Worm (Caenorhabditis elegans) whole organism, L4/young adult: ENCODE results near the gene nspd-7.

Experiments used
- W03F9.2 ChIP-seq: fragments of 150-350 bp; optimal IDR thresholded peaks from 2 replicates; lab custom pipeline; 2014; ENCODE audit warnings: missing biosample characterization, missing genetic modification characterization
- dao-5 ChIP-seq: sonication (generic microtip); optimal IDR thresholded peaks from 2 replicates; lab custom pipeline; 2016; ENCODE audit warnings: missing genotype, missing genetic modification characterization, moderate library complexity, missing compliant biosample characterization
- him-1 ChIP-seq: sonication (generic microtip); optimal IDR thresholded peaks from 2 replicates; lab custom pipeline; 2016; ENCODE audit warnings: missing genotype, missing genetic modification reagents, missing genetic modification characterization, missing compliant biosample characterization

Gene nspd-7

DNA sequence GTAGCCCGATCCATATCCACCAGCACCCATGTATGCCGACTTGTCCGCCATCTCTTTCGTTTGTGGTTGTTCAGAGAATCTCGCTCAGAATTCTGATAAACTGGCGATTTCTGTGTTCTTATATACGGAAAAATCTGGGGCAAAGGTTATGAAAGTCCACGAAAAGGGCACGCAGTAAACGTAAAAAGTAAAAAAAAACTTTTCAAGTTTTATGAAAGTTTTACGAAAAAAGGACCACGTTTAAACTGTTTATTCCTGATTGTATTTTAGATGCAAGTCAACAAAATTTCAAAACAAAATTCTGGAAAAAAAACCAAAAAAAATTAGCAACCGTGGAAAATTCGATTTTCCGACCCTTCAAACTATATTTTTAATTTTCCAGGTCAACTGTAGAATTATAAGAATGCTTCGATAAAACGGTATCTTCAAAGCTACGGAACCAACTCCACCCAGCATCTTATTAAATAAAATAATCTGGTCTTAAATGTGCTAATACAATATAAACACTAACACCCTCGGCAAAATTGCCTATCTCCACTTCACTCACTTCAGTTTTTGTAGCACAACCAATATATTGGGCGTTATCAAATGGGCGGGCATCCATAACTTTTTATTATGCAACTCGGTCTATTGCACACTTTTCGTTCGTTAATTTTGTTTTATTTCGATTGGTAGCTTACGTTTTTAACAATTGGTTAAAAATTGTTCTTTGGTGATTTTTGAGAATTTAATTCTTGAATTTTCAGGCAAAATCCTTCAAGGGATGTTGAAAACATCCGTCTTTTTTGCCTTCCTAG is at the start of gene nspd-7, which contains the start of gene Y43C5A.2:
TSS of gene nspd-7 (minus strand) at position 51 of the 797 bp plus-strand sequence.
TSS of gene Y43C5A.2 (plus strand) at position 747 of the 797 bp plus-strand sequence.
- TF ChIP-seq him-1 (tag; lab: Kevin White, UChicago) = no peak
- TF ChIP-seq dao-5 (tag; lab: Kevin White, UChicago) = no peak
- no peak for TF ChIP-seq W03F9.2 (tag; lab: Kevin White, UChicago)

ce11 chrIV:10318199-10318598 is 49.2 kb upstream of the nspd-7 start, which contains the start of gene R09E10.2:
Gene R09E10.2 (minus strand): TSS chrIV:10318299.
- TF ChIP-seq W03F9.2 (tag; lab: Kevin White, UChicago) = no peak
- TF ChIP-seq him-1 (tag; lab: Kevin White, UChicago) = no peak
- TF ChIP-seq dao-5 (tag; lab: Kevin White, UChicago) = no peak

DNA sequence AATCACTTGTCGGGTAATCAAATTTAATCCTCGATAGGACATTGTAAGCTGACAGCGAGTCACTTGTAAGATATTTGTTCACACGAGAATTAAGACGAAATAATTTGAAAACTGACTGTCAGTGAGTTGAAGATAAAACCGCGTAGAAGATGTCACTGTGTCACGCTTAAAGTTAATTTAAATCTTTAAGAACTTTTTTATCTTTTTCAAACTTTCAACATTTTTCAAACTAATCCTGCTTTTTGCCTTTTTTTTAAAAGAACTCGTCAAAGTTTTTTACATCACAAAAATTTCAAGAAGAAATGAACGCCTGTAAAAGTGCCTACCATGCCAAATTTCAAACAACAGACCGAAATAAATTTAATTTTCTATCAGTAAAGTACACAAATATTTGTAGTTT is 44.6 kb upstream of the nspd-7 start, which contains the start of gene acs-18:
TSS of gene acs-18 (minus strand) at position 101 of the 400 bp plus-strand sequence.
- no peak for TF ChIP-seq him-1 (tag; lab: Kevin White, UChicago)
- no peak for TF ChIP-seq dao-5 (tag; lab: Kevin White, UChicago)
- TF ChIP-seq W03F9.2 (tag; lab: Kevin White, UChicago) = no peak

ce11 chrIV:10311115-10311514 is 42.1 kb upstream of the nspd-7 start:
- no peak for TF ChIP-seq him-1 (tag; lab: Kevin White, UChicago)
- TF ChIP-seq W03F9.2 (tag; lab: Kevin White, UChicago) = no peak
- TF ChIP-seq dao-5 (tag; lab: Kevin White, UChicago) = no peak

DNA sequence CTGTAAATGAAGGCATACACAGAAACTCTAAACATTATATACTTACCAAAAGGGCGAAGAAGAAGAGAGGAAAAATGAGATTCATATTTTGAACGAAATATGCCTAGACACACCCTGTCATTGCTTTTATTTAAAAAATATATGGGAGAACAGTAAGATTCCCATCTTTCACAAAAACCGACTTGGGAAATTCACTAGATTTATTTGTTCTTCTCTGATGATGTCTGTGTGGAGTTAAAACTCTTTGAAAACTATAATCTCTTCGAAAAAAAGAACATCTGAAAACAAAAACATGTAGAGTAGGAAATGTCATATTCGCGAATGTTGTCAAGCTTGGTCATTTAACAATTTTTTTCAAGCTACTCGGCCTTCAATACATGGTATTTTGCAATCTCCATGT is 41.3 kb upstream of the nspd-7 start, which contains the start of gene R09E10.8:
TSS of gene R09E10.8 (minus strand) at position 101 of the 400 bp plus-strand sequence.
- TF ChIP-seq him-1 (tag; lab: Kevin White, UChicago) (no peak), W03F9.2 (tag; lab: Kevin White, UChicago) (no peak), dao-5 (tag; lab: Kevin White, UChicago) (no peak)

ce11 chrIV:10304383-10304782 is 35.4 kb upstream of the nspd-7 start:
- no peak for TF ChIP-seq him-1 (tag; lab: Kevin White, UChicago)

- TF ChIP-seq dao-5 (tag; lab: Kevin White, UChicago) (no peak), him-1 (tag; lab: Kevin White, UChicago) (no peak), W03F9.2 (tag; lab: Kevin White, UChicago) (no peak)
These were observed 33.2 kb upstream of the nspd-7 start, which contains the start of gene R09E10.5 for ce11 chrIV:10302203-10302602. Gene R09E10.5 (minus strand): TSS chrIV:10302303.

- TF ChIP-seq him-1 (tag; lab: Kevin White, UChicago) = no peak
- TF ChIP-seq W03F9.2 (tag; lab: Kevin White, UChicago) = no peak
- no peak for TF ChIP-seq dao-5 (tag; lab: Kevin White, UChicago)
These were observed 27.0 kb upstream of the nspd-7 start for ce11 chrIV:10296036-10296435.

ce11 chrIV:10295084-10295483 is 26.1 kb upstream of the nspd-7 start, which contains the start of gene R09E10.13:
Gene R09E10.13 (minus strand): TSS chrIV:10295144.
- TF ChIP-seq dao-5 (tag; lab: Kevin White, UChicago) (no peak), him-1 (tag; lab: Kevin White, UChicago) (no peak), W03F9.2 (tag; lab: Kevin White, UChicago) (no peak)

ce11 chrIV:10294030-10294429 is 25.0 kb upstream of the nspd-7 start, which contains the start of gene R09E10.6:
Gene R09E10.6 (minus strand): TSS chrIV:10294130.
- no peak for TF ChIP-seq dao-5 (tag; lab: Kevin White, UChicago)

DNA sequence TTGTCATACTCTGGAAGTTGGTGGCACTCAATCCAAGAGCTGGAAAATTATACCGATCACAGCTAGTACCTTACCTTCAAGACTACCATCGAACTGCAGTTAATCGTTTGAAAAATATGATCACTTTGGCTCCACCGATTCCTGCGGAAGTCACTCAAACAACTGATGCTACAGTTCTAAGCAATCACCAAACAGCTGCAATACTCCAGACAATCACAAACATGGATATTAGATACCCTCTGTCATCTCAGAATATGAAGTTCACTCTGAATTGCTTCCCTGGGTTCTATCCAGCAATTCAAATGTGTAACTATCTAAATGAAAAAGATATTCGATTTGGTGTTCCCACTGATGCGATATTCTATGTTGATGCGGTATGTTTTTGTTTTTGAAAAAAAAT is 19.6 kb upstream of the nspd-7 start:
- no peak for TF ChIP-seq W03F9.2 (tag; lab: Kevin White, UChicago)
- TF ChIP-seq dao-5 (tag; lab: Kevin White, UChicago) = no peak
- TF ChIP-seq him-1 (tag; lab: Kevin White, UChicago) = no peak

ce11 chrIV:10286655-10287054 is 17.7 kb upstream of the nspd-7 start, which contains the start of gene ebax-1:
Gene ebax-1 (plus strand): TSS chrIV:10286955.
- no peak for TF ChIP-seq W03F9.2 (tag; lab: Kevin White, UChicago)
- TF ChIP-seq him-1 (tag; lab: Kevin White, UChicago) = no peak
- no peak for TF ChIP-seq dao-5 (tag; lab: Kevin White, UChicago)

DNA sequence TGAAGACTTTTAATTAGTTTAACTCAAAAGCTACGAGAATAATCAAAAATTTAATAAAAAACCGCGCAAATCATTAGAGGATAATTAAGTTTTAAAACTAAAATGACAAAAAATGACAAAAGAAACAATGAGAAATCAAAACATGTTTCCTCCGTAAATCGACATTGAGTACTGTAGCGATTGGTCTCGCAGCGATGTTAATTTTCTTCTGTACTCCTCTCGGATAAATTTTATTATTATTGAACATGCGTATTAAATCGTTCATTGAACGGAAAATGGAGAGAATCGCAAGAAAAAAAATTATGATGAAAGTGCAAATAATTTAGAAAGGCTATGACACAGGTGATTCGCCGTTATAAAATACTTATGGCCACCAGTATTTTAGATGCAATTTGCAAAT is 16.3 kb upstream of the nspd-7 start:
- TF ChIP-seq W03F9.2 (tag; lab: Kevin White, UChicago) = no peak
- TF ChIP-seq him-1 (tag; lab: Kevin White, UChicago) = no peak
- no peak for TF ChIP-seq dao-5 (tag; lab: Kevin White, UChicago)
